Worm (Caenorhabditis elegans) whole organism, L2 larva: Measurements from ENCODE around the gene par-1.

Experiments
- elt-1 ChIP-seq: fragments of 150-350 bp; optimal IDR thresholded peaks from 2 replicates; lab custom pipeline; 2014; ENCODE audit warnings: missing biosample characterization, missing genetic modification characterization
- elt-3 ChIP-seq: sonication (generic microtip); optimal IDR thresholded peaks from 2 replicates; lab custom pipeline; 2017; ENCODE audit warnings: missing biosample characterization, missing genetic modification characterization
- fos-1 ChIP-seq: fragments of 150-350 bp; optimal IDR thresholded peaks from 2 replicates; lab custom pipeline; 2014; ENCODE audit warnings: missing biosample characterization, missing genetic modification characterization
- zag-1 ChIP-seq: fragments of 150-350 bp; optimal IDR thresholded peaks from 2 replicates; lab custom pipeline; 2014; ENCODE audit warnings: missing biosample characterization, missing genetic modification characterization

Gene par-1

DNA sequence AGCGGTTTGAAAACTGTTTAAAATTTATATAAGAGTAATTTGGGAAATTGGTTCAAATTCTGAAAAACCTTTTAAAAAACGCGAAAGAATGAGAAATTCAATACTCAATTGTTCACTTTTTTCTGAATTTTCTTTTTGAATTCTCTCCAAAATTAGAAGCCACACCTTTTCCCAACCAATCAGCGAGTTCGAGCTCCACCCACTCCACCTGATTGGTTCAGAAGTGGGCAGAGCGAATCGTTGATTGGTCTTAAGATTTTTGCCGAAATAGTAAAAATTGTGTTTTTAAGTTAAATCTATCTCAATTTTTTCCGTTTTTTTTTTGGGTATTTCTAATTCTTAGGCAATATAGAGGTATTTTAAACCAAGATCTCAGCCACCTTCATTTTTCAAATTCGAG, 81.2 kb downstream of the par-1 start:
- no peak for TF ChIP-seq zag-1 (tag; lab: Kevin White, UChicago)
- no peak for TF ChIP-seq fos-1 (tag; lab: Kevin White, UChicago)
- no peak for TF ChIP-seq elt-1 (tag; lab: Kevin White, UChicago)
- no peak for TF ChIP-seq elt-3
